Worm (Caenorhabditis elegans): Measurements from ENCODE around the gene Y51H4A.25.
"Not testable (repeated sequence)": the region's sequence is repeated elsewhere in the genome, so short reads cannot be mapped to it uniquely, and the experiment has no call there.

Y51H4A.25 gene

ce11 chrIV:16731253-16731652 lies 4.9 kb upstream of the Y51H4A.25 start:
- TF ChIP-seq scrt-1 (GFP tag; IDR thresholded peaks at IDR 0.05) (peak; percentile 83), tbx-11 (GFP tag; IDR thresholded peaks at IDR 0.05) (0 out of 2 replicates have a peak, but pooled peaks have one; percentile 64), pes-1 (GFP tag; IDR thresholded peaks at IDR 0.05) (peak; percentile 85), flt-1 (GFP tag; IDR thresholded peaks at IDR 0.05) (peak; percentile 73), sea-1 (GFP tag; conservative IDR thresholded peaks at IDR 0.05) (peak; percentile 79), tbx-37 (GFP tag; conservative IDR thresholded peaks at IDR 0.05) (peak; percentile 57)

ce11 chrIV:16740769-16741168 lies 4.6 kb downstream of the Y51H4A.25 start, which contains the start of gene Y51H4A.24:
Gene Y51H4A.24, minus strand, starts transcription at chrIV:16740869.
- no peak for TF ChIP-seq tbx-37 (GFP tag; conservative IDR thresholded peaks at IDR 0.05)
- no peak for TF ChIP-seq ama-1 (optimal IDR thresholded peaks at IDR 0.05)
- TF ChIP-seq ceh-13 (GFP tag; optimal IDR thresholded peaks at IDR 0.05): no peak
- no peak for TF ChIP-seq ets-7 (tag; optimal IDR thresholded peaks at IDR 0.05)
- TF ChIP-seq tbx-11 (GFP tag; IDR thresholded peaks at IDR 0.05): no peak
- TF ChIP-seq scrt-1 (GFP tag; IDR thresholded peaks at IDR 0.05): no peak
- no peak for TF ChIP-seq F13C5.2 (tag; optimal IDR thresholded peaks at IDR 0.05)
- no peak for TF ChIP-seq hmbx-1 (tag; optimal IDR thresholded peaks at IDR 0.05)
- no peak for TF ChIP-seq ceh-36 (tag; optimal IDR thresholded peaks at IDR 0.05)
- TF ChIP-seq hnd-1 (tag; optimal IDR thresholded peaks at IDR 0.05): no peak

- TF ChIP-seq hmg-4 (GFP tag; optimal IDR thresholded peaks at IDR 0.05): no peak
- no peak for TF ChIP-seq F13C5.2 (tag; optimal IDR thresholded peaks at IDR 0.05)
- TF ChIP-seq tra-4 (tag; optimal IDR thresholded peaks at IDR 0.05): no peak
- no peak for TF ChIP-seq hmbx-1 (tag; optimal IDR thresholded peaks at IDR 0.05)
- TF ChIP-seq scrt-1 (GFP tag; IDR thresholded peaks at IDR 0.05): no peak
- no peak for TF ChIP-seq ceh-36 (tag; optimal IDR thresholded peaks at IDR 0.05)
- TF ChIP-seq tbx-37 (GFP tag; conservative IDR thresholded peaks at IDR 0.05): no peak
- TF ChIP-seq pes-1 (GFP tag; IDR thresholded peaks at IDR 0.05): no peak
- TF ChIP-seq ceh-13 (GFP tag; optimal IDR thresholded peaks at IDR 0.05): no peak
- no peak for TF ChIP-seq ets-7 (tag; optimal IDR thresholded peaks at IDR 0.05)
- TF ChIP-seq B0310.2 (tag; optimal IDR thresholded peaks at IDR 0.05): no peak
- TF ChIP-seq hnd-1 (tag; optimal IDR thresholded peaks at IDR 0.05): no peak
- TF ChIP-seq sea-1 (GFP tag; conservative IDR thresholded peaks at IDR 0.05): no peak
- no peak for TF ChIP-seq aly-1 (tag; optimal IDR thresholded peaks at IDR 0.05)
- TF ChIP-seq ama-1 (optimal IDR thresholded peaks at IDR 0.05): no peak
- no peak for TF ChIP-seq flt-1 (GFP tag; IDR thresholded peaks at IDR 0.05)
Measured at ce11 chrIV:16743530-16743929, 7.4 kb downstream of the Y51H4A.25 start, which contains the start of gene Y43D4A.1. Gene Y43D4A.1, plus strand, starts transcription at chrIV:16743830.

ce11 chrIV:16751087-16751486 lies 15.0 kb downstream of the Y51H4A.25 start:
- TF ChIP-seq tbx-37 (GFP tag; conservative IDR thresholded peaks at IDR 0.05) (no peak), pes-1 (GFP tag; IDR thresholded peaks at IDR 0.05) (no peak), tbx-11 (GFP tag; IDR thresholded peaks at IDR 0.05) (no peak), hmg-4 (GFP tag; optimal IDR thresholded peaks at IDR 0.05) (no peak), ets-7 (tag; optimal IDR thresholded peaks at IDR 0.05) (no peak), hmbx-1 (tag; optimal IDR thresholded peaks at IDR 0.05) (no peak), ceh-13 (GFP tag; optimal IDR thresholded peaks at IDR 0.05) (no peak), flt-1 (GFP tag; IDR thresholded peaks at IDR 0.05) (no peak), scrt-1 (GFP tag; IDR thresholded peaks at IDR 0.05) (no peak), ama-1 (optimal IDR thresholded peaks at IDR 0.05) (no peak), hnd-1 (tag; optimal IDR thresholded peaks at IDR 0.05) (no peak), aly-1 (tag; optimal IDR thresholded peaks at IDR 0.05) (no peak), F13C5.2 (tag; optimal IDR thresholded peaks at IDR 0.05) (no peak)

ce11 chrIV:16755771-16756170 lies 19.6 kb downstream of the Y51H4A.25 start, which contains the start of gene Y43D4A.2:
Gene Y43D4A.2, minus strand, starts transcription at chrIV:16755871.
- TF ChIP-seq pes-1 (GFP tag; IDR thresholded peaks at IDR 0.05); hnd-1 (tag; optimal IDR thresholded peaks at IDR 0.05); tra-4 (tag; optimal IDR thresholded peaks at IDR 0.05): not testable (repeated sequence)

ce11 chrIV:16775029-16775428 lies 38.9 kb downstream of the Y51H4A.25 start:
- TF ChIP-seq sea-1 (GFP tag; conservative IDR thresholded peaks at IDR 0.05): no peak
- TF ChIP-seq ets-7 (tag; optimal IDR thresholded peaks at IDR 0.05): no peak
- TF ChIP-seq scrt-1 (GFP tag; IDR thresholded peaks at IDR 0.05): no peak
- TF ChIP-seq pes-1 (GFP tag; IDR thresholded peaks at IDR 0.05): 0 out of 2 replicates have a peak, but pooled peaks have one; percentile 31
- no peak for TF ChIP-seq aly-1 (tag; optimal IDR thresholded peaks at IDR 0.05)
- no peak for TF ChIP-seq tra-4 (tag; optimal IDR thresholded peaks at IDR 0.05)
- TF ChIP-seq ceh-13 (GFP tag; optimal IDR thresholded peaks at IDR 0.05): no peak
- TF ChIP-seq hmg-4 (GFP tag; optimal IDR thresholded peaks at IDR 0.05): no peak
- no peak for TF ChIP-seq B0310.2 (tag; optimal IDR thresholded peaks at IDR 0.05)
- TF ChIP-seq tbx-11 (GFP tag; IDR thresholded peaks at IDR 0.05): no peak
- TF ChIP-seq ceh-36 (tag; optimal IDR thresholded peaks at IDR 0.05): no peak
- no peak for TF ChIP-seq F13C5.2 (tag; optimal IDR thresholded peaks at IDR 0.05)
- TF ChIP-seq flt-1 (GFP tag; IDR thresholded peaks at IDR 0.05): no peak
- TF ChIP-seq hnd-1 (tag; optimal IDR thresholded peaks at IDR 0.05): no peak
- 0 out of 2 replicates have a peak, but pooled peaks have one; percentile 31 for TF ChIP-seq tbx-37 (GFP tag; conservative IDR thresholded peaks at IDR 0.05)

ce11 chrIV:16775455-16775854 lies 39.3 kb downstream of the Y51H4A.25 start, which contains the start of gene Y43D4A.5:
Gene Y43D4A.5, plus strand, starts transcription at chrIV:16775755.
- TF ChIP-seq F13C5.2 (tag; optimal IDR thresholded peaks at IDR 0.05) (no peak), flt-1 (GFP tag; IDR thresholded peaks at IDR 0.05) (no peak), hmg-4 (GFP tag; optimal IDR thresholded peaks at IDR 0.05) (no peak), ama-1 (optimal IDR thresholded peaks at IDR 0.05) (no peak), pes-1 (GFP tag; IDR thresholded peaks at IDR 0.05) (no peak), scrt-1 (GFP tag; IDR thresholded peaks at IDR 0.05) (no peak), ceh-13 (GFP tag; optimal IDR thresholded peaks at IDR 0.05) (no peak), hmbx-1 (tag; optimal IDR thresholded peaks at IDR 0.05) (no peak), ceh-36 (tag; optimal IDR thresholded peaks at IDR 0.05) (no peak), B0310.2 (tag; optimal IDR thresholded peaks at IDR 0.05) (no peak), tbx-11 (GFP tag; IDR thresholded peaks at IDR 0.05) (no peak), tbx-37 (GFP tag; conservative IDR thresholded peaks at IDR 0.05) (no peak), ets-7 (tag; optimal IDR thresholded peaks at IDR 0.05) (no peak), sea-1 (GFP tag; conservative IDR thresholded peaks at IDR 0.05) (no peak), hnd-1 (tag; optimal IDR thresholded peaks at IDR 0.05) (no peak), aly-1 (tag; optimal IDR thresholded peaks at IDR 0.05) (no peak), tra-4 (tag; optimal IDR thresholded peaks at IDR 0.05) (no peak)
